Worm (Caenorhabditis elegans) whole organism, L2 larva: ENCODE measurements around the gene tre-5.

ENCODE experiments used
- C34F6.9 ChIP-seq: fragments of 150-350 bp; optimal IDR thresholded peaks from 2 replicates; lab custom pipeline; 2014; ENCODE audit warnings: missing biosample characterization, missing genetic modification characterization
- F13H6.1 ChIP-seq: sonication (generic microtip); optimal IDR thresholded peaks from 2 replicates; lab custom pipeline; 2016; ENCODE audit warnings: missing genetic modification characterization, missing compliant biosample characterization
- R02D3.7 ChIP-seq: fragments of 150-350 bp; optimal IDR thresholded peaks from 2 replicates; lab custom pipeline; 2014; ENCODE audit warnings: missing biosample characterization, missing genetic modification characterization
- ZK546.5 ChIP-seq: sonication (generic microtip); optimal IDR thresholded peaks from 2 replicates; lab custom pipeline; 2017; ENCODE audit warnings: missing biosample characterization, missing genetic modification characterization
- alr-1 ChIP-seq: fragments of 150-350 bp; optimal IDR thresholded peaks from 2 replicates; lab custom pipeline; 2014; ENCODE audit warnings: missing biosample characterization, missing genetic modification characterization
- aly-2 ChIP-seq: fragments of 150-350 bp; optimal IDR thresholded peaks from 2 replicates; lab custom pipeline; 2014; ENCODE audit warnings: missing biosample characterization, missing genetic modification characterization
- blmp-1 ChIP-seq: sonication (generic microtip); optimal IDR thresholded peaks from 2 replicates; lab custom pipeline; 2017; ENCODE audit warnings: missing genetic modification characterization, mild to moderate bottlenecking, missing compliant biosample characterization, antibody characterized with exemption, moderate library complexity; ENCODE audit not compliant: insufficient read depth
- crh-2 ChIP-seq: sonication (generic microtip); optimal IDR thresholded peaks from 2 replicates; lab custom pipeline; 2017; ENCODE audit warnings: missing biosample characterization, missing genetic modification characterization
- dmd-4 ChIP-seq: sonication (generic microtip); optimal IDR thresholded peaks from 2 replicates; lab custom pipeline; 2017; ENCODE audit warnings: missing biosample characterization, missing genetic modification characterization
- elt-3 ChIP-seq: sonication (generic microtip); optimal IDR thresholded peaks from 2 replicates; lab custom pipeline; 2017; ENCODE audit warnings: missing biosample characterization, missing genetic modification characterization
- fos-1 ChIP-seq: fragments of 150-350 bp; optimal IDR thresholded peaks from 2 replicates; lab custom pipeline; 2014; ENCODE audit warnings: missing biosample characterization, missing genetic modification characterization
- gmeb-1 ChIP-seq: fragments of 150-350 bp; optimal IDR thresholded peaks from 2 replicates; lab custom pipeline; 2014; ENCODE audit warnings: missing biosample characterization, missing genetic modification characterization
- lin-13 ChIP-seq: fragments of 150-350 bp; optimal IDR thresholded peaks from 2 replicates; lab custom pipeline; 2014; ENCODE audit warnings: missing biosample characterization, missing genetic modification reagents, missing genetic modification characterization
- lin-39 ChIP-seq: fragments of 150-350 bp; optimal IDR thresholded peaks from 2 replicates; lab custom pipeline; 2014; ENCODE audit warnings: missing biosample characterization, missing genetic modification reagents, missing genetic modification characterization
- mab-5 ChIP-seq: fragments of 150-350 bp; optimal IDR thresholded peaks from 2 replicates; lab custom pipeline; 2014; ENCODE audit warnings: missing biosample characterization, missing genetic modification characterization
- mbf-1 ChIP-seq: sonication (generic microtip); optimal IDR thresholded peaks from 2 replicates; lab custom pipeline; 2017; ENCODE audit warnings: missing biosample characterization, missing genetic modification characterization
- mdl-1 ChIP-seq, 2 experiments: fragments of 150-350 bp in 1 of 2; sonication (generic microtip) in 1 of 2; optimal IDR thresholded peaks; 2 replicates each; lab custom pipeline; 2017; ENCODE audit warnings: missing biosample characterization in 2 of 2, missing genetic modification characterization in 2 of 2
- nhr-10 ChIP-seq: sonication (generic microtip); optimal IDR thresholded peaks from 2 replicates; lab custom pipeline; 2017; ENCODE audit warnings: missing biosample characterization, missing genetic modification characterization
- nhr-12 ChIP-seq: fragments of 150-350 bp; optimal IDR thresholded peaks from 2 replicates; lab custom pipeline; 2014; ENCODE audit warnings: missing biosample characterization, missing genetic modification characterization
- nhr-129 ChIP-seq: fragments of 150-350 bp; optimal IDR thresholded peaks from 2 replicates; lab custom pipeline; 2014; ENCODE audit warnings: missing biosample characterization, missing genetic modification characterization
- nhr-237 ChIP-seq: fragments of 150-350 bp; optimal IDR thresholded peaks from 2 replicates; lab custom pipeline; 2014; ENCODE audit warnings: missing biosample characterization, missing genetic modification characterization
- nhr-77 ChIP-seq: fragments of 150-350 bp; optimal IDR thresholded peaks from 2 replicates; lab custom pipeline; 2014; ENCODE audit warnings: missing biosample characterization, missing genetic modification characterization
- peb-1 ChIP-seq: fragments of 150-350 bp; optimal IDR thresholded peaks from 2 replicates; lab custom pipeline; 2014; ENCODE audit warnings: missing biosample characterization, missing genetic modification characterization
- sem-4 ChIP-seq: fragments of 150-350 bp; optimal IDR thresholded peaks from 2 replicates; lab custom pipeline; 2014; ENCODE audit warnings: missing biosample characterization, missing genetic modification reagents, missing genetic modification characterization
- skn-1 ChIP-seq: sonication (generic microtip); optimal IDR thresholded peaks from 2 replicates; lab custom pipeline; 2017; ENCODE audit warnings: missing biosample characterization, missing genetic modification characterization
- sma-3 ChIP-seq: sonication (generic microtip); optimal IDR thresholded peaks from 2 replicates; lab custom pipeline; 2016; ENCODE audit warnings: missing genetic modification reagents, missing genetic modification characterization, missing compliant biosample characterization
- sma-9 ChIP-seq, 2 experiments: fragments of 150-350 bp in 1 of 2; sonication (generic microtip) in 1 of 2; optimal IDR thresholded peaks; 2 replicates each; lab custom pipeline; 2014 to 2016; ENCODE audit warnings: missing genetic modification characterization in 2 of 2, mild to moderate bottlenecking in 1 of 2, missing biosample characterization in 1 of 2, missing compliant biosample characterization in 1 of 2, missing genetic modification reagents in 1 of 2, moderate library complexity in 1 of 2
- unc-39 ChIP-seq: fragments of 150-350 bp; optimal IDR thresholded peaks from 2 replicates; lab custom pipeline; 2014; ENCODE audit warnings: missing biosample characterization, missing genetic modification characterization
- unc-55 ChIP-seq: fragments of 150-350 bp; sonication (generic microtip); optimal IDR thresholded peaks from 3 replicates; lab custom pipeline; 2014; ENCODE audit warnings: missing biosample characterization, missing genetic modification reagents, missing genetic modification characterization
- zag-1 ChIP-seq: fragments of 150-350 bp; optimal IDR thresholded peaks from 2 replicates; lab custom pipeline; 2014; ENCODE audit warnings: missing biosample characterization, missing genetic modification characterization
- ztf-1 ChIP-seq: fragments of 200-800 bp; sonication (Bioruptor generic); conservative IDR thresholded peaks from 2 replicates; pipeline ENCODE4 v1.3.6; 2022; ENCODE audit warnings: missing genetic modification characterization, missing compliant biosample characterization
- ztf-11 ChIP-seq: sonication (generic microtip); optimal IDR thresholded peaks from 2 replicates; lab custom pipeline; 2017; ENCODE audit warnings: missing biosample characterization, missing genetic modification characterization
- ztf-4 ChIP-seq: fragments of 150-350 bp; optimal IDR thresholded peaks from 2 replicates; lab custom pipeline; 2014; ENCODE audit warnings: missing biosample characterization, missing genetic modification characterization

The tre-5 gene

DNA sequence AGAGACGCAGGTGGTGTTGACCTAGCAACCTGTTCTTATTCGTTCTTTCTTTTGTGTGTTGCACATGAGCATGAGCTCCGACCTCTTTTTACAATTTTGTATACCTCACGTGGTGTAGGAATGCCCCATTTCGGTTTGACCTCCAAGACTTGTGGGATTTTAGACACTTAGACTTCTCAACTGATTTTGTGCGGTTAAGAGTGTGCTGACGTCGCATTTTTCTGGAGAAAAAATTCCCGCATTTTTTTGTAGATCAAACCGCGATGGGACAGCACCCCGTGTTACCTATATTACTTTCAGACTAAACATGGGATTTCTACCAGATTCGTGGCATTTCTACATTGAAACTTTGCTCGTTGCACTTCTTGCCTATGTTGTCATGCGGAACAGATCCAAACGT, 3.8 kb downstream of the tre-5 start, which contains the start of gene sptl-1:
Gene sptl-1 (plus strand): TSS at position 301 of the 400 bp plus-strand sequence.
- TF ChIP-seq dmd-4, result no peak
- no peak for TF ChIP-seq ztf-11 (tag; lab: Kevin White, UChicago)
- no peak for TF ChIP-seq gmeb-1
- no peak for TF ChIP-seq nhr-10 (tag; lab: Kevin White, UChicago)
- no peak for TF ChIP-seq ZK546.5 (tag; lab: Kevin White, UChicago)
- TF ChIP-seq ztf-4 (tag; lab: Kevin White, UChicago), result no peak
- no peak for TF ChIP-seq nhr-237 (tag; lab: Kevin White, UChicago)
- no peak for TF ChIP-seq mab-5 (tag; lab: Kevin White, UChicago)
- TF ChIP-seq lin-13 (GFP tag; lab: Kevin White, UChicago), result no peak
- TF ChIP-seq crh-2 (tag; lab: Kevin White, UChicago), result no peak
- no peak for TF ChIP-seq unc-39
- no peak for TF ChIP-seq sma-9 (GFP tag; optimal IDR thresholded peaks at IDR 0.05; lab: Kevin White, UChicago)
- no peak for TF ChIP-seq sma-9 (tag; optimal IDR thresholded peaks at IDR 0.05; lab: Kevin White, UChicago)
- no peak for TF ChIP-seq sma-3
- no peak for TF ChIP-seq F13H6.1 (tag; lab: Kevin White, UChicago)
- no peak for TF ChIP-seq nhr-129 (tag; lab: Kevin White, UChicago)
- TF ChIP-seq lin-39 (tag; lab: Kevin White, UChicago), result no peak
- no peak for TF ChIP-seq peb-1 (tag; lab: Kevin White, UChicago)
- TF ChIP-seq, all 48 proteins: peak for 0

DNA sequence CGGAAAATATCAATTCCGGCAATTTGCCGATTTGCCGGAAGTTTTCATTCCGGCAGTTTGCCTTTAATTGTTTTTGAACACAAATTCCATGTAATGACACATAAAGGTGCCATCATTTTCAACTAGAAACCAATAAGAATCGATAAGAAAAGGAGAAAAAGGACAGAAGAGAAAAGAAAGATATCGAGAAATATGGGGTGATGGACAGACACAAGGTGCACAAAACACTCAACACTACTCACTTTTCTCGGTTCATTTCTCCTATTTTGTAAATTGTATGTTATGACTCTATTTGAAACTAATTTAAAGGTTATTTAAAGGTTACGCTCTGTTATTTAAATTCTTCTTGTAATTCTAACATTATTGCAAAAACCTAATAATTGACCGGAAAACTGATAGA, 4.2 kb downstream of the tre-5 start:
- TF ChIP-seq mab-5 (tag; lab: Kevin White, UChicago) (no peak), C34F6.9 (tag; lab: Kevin White, UChicago) (no peak), lin-13 (GFP tag; lab: Kevin White, UChicago) (peak; percentile 10), crh-2 (tag; lab: Kevin White, UChicago) (peak; percentile 11), fos-1 (tag; lab: Kevin White, UChicago) (peak; percentile 74)

DNA sequence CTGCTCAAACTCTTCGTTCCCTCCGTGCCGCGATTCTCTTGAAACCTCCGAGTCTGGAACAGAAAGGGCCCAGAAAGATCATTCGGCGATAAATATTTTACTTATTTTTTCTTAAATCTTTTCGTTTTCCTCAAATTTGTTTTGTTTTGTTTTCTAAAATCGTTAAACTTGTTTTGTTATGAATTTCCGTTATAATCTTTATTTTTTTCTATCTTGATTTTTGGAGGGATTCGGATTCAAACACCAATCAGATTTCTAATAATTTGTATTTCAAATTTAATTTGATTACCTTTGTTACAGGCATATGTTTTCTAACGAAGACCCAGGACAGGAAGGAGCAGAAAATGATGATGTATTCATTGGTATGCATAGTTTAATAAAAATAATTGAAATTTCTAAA, 7.8 kb downstream of the tre-5 start, which contains the start of gene C23H3.5:
Gene C23H3.5 (plus strand): TSS at position 301 of the 400 bp plus-strand sequence.
- TF ChIP-seq blmp-1 (tag; lab: Kevin White, UChicago) (no peak), ztf-4 (tag; lab: Kevin White, UChicago) (no peak), peb-1 (tag; lab: Kevin White, UChicago) (no peak), nhr-12 (tag; lab: Kevin White, UChicago) (no peak), skn-1 (tag; lab: Kevin White, UChicago) (no peak)

DNA sequence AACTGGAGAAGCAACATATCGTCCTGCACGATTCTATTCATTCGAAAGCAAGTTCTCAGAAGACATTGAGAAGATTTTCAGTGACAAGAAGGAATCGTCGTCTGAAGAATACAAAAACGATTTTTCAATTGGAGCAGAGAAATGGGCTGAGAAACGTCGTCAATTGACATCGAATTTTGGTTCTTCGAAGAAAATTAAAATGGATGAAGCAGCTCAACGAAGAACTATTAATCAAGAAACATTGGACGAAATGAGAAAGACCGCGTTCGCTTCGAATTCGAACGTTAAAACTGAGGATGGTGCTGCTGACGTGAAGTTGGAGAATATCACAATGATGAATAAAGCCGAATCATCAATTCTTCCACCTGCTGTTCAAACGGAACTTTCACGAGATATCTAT, 9.0 kb downstream of the tre-5 start, which contains the start of gene rpt-4:
Gene rpt-4 (minus strand): TSS at position 101 of the 400 bp plus-strand sequence.
- TF ChIP-seq F13H6.1 (tag; lab: Kevin White, UChicago) (no peak), unc-39 (no peak), zag-1 (tag; lab: Kevin White, UChicago) (no peak), sma-3 (no peak), mdl-1 (tag; optimal IDR thresholded peaks at IDR 0.05; lab: Kevin White, UChicago) (no peak), mbf-1 (no peak), ZK546.5 (tag; lab: Kevin White, UChicago) (no peak)

DNA sequence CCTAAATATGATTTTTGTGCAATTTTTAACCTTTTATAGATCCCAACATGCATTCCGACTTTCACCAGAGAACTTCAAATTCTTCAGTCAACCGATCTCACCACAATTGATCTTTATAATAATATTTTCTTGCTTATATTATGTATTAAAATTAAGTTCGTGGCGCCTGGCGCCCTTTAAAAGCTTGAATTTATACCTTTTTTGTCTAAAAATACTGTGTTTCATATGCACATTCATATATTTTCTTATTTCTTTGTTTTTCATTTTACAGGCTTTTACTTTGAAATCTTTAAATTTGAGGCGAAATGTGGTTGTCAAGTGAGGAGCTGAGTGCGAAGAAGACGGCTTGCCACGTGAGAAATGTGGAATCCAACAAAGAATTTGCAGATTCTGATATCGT, 10.4 kb downstream of the tre-5 start, which contains the start of gene rpoa-49:
Gene rpoa-49 (plus strand): TSS at position 301 of the 400 bp plus-strand sequence.
- no peak for TF ChIP-seq nhr-129 (tag; lab: Kevin White, UChicago)
- no peak for TF ChIP-seq sma-3
- TF ChIP-seq F13H6.1 (tag; lab: Kevin White, UChicago), result no peak
- no peak for TF ChIP-seq nhr-237 (tag; lab: Kevin White, UChicago)
- TF ChIP-seq skn-1 (tag; lab: Kevin White, UChicago), result no peak
- TF ChIP-seq nhr-77 (tag; lab: Kevin White, UChicago), result no peak
- no peak for TF ChIP-seq alr-1 (tag; lab: Kevin White, UChicago)
- TF ChIP-seq ztf-1 (GFP tag; lab: Robert Waterston, UW), result no peak
- TF ChIP-seq aly-2 (tag; lab: Kevin White, UChicago), result no peak
- TF ChIP-seq lin-13 (GFP tag; lab: Kevin White, UChicago), result no peak
- no peak for TF ChIP-seq gmeb-1
- TF ChIP-seq elt-3, result no peak
- no peak for TF ChIP-seq crh-2 (tag; lab: Kevin White, UChicago)
- TF ChIP-seq ztf-11 (tag; lab: Kevin White, UChicago), result no peak
- TF ChIP-seq R02D3.7, result no peak
- TF ChIP-seq dmd-4, result no peak
- TF ChIP-seq unc-55, result no peak
- TF ChIP-seq blmp-1 (tag; lab: Kevin White, UChicago), result no peak
- no peak for TF ChIP-seq sem-4 (tag; lab: Kevin White, UChicago)
